Fruit fly (Drosophila melanogaster): ENCODE measurements around the gene AP-1sigma.

dm6 chr3R:23920874-23921539 lies 37.4 kb upstream of the AP-1sigma start:
- TF ChIP-seq CG9948 (tag; optimal IDR thresholded peaks at IDR 0.05) (peak; percentile 33), Pif1A (GFP tag; optimal IDR thresholded peaks at IDR 0.05) (peak; percentile 6), CG13204 (GFP tag; optimal IDR thresholded peaks at IDR 0.05) (no peak), CG12605 (GFP tag; IDR thresholded peaks at IDR 0.05) (no peak), D1 (tag; optimal IDR thresholded peaks at IDR 0.05) (no peak), CG15710 (tag; optimal IDR thresholded peaks at IDR 0.05) (peak; percentile 58), CG8301 (tag; optimal IDR thresholded peaks at IDR 0.05) (no peak), fd96Ca (GFP tag; IDR thresholded peaks at IDR 0.05) (peak; percentile 62; the same call in 2 of the 3 replicates), CG4496 (GFP tag; IDR thresholded peaks at IDR 0.05) (peak; percentile 74)
